Fruit fly (Drosophila melanogaster) whole organism, wandering third instar larva: Measurements from ENCODE around the gene Blm.
A peak's percentile ranks its signal among the peaks of the same experiment; 100 is the strongest.

ENCODE experiments used
- Abd-B ChIP-seq: fragments of >200 bp; optimal IDR thresholded peaks from 2 replicates; lab custom pipeline; 2017; ENCODE audit warnings: missing biosample characterization, missing genetic modification characterization
- Hr83 ChIP-seq: fragments of 200-300 bp; sonication (Bioruptor generic); optimal IDR thresholded peaks from 2 replicates; lab custom pipeline; 2016; ENCODE audit warnings: missing biosample characterization, mild to moderate bottlenecking, missing genetic modification characterization, moderate library complexity; ENCODE audit not compliant: poor library complexity, severe bottlenecking
- Jra ChIP-seq: sonication (Bioruptor generic); optimal IDR thresholded peaks from 2 replicates; lab custom pipeline; 2016; ENCODE audit warnings: missing biosample characterization, missing genetic modification characterization
- Rel ChIP-seq, 2 experiments: fragments of 200-800 bp; sonication (Bioruptor generic) in 1 of 2; optimal IDR thresholded peaks; 2 replicates in 1 of 2; 3 replicates in 1 of 2; lab custom pipeline; 2016 to 2019; ENCODE audit warnings: mild to moderate bottlenecking in 2 of 2, missing biosample characterization in 2 of 2, missing genetic modification characterization in 2 of 2, moderate library complexity in 1 of 2
- br ChIP-seq: fragments of 200-800 bp; sonication (Bioruptor generic); optimal IDR thresholded peaks from 2 replicates; lab custom pipeline; 2016; ENCODE audit warnings: missing biosample characterization, missing genetic modification characterization
- h ChIP-seq: fragments of 200-800 bp; sonication (Bioruptor generic); optimal IDR thresholded peaks from 3 replicates; lab custom pipeline; 2016; ENCODE audit warnings: missing biosample characterization, mild to moderate bottlenecking, missing genetic modification characterization
- psq ChIP-seq: fragments of 200-800 bp; sonication (Bioruptor generic); optimal IDR thresholded peaks from 3 replicates; lab custom pipeline; 2017; ENCODE audit warnings: missing biosample characterization, mild to moderate bottlenecking, missing genetic modification characterization, moderate library complexity
- tai ChIP-seq: sonication (Bioruptor generic); optimal IDR thresholded peaks from 2 replicates; lab custom pipeline; 2016; ENCODE audit warnings: missing biosample characterization, missing genetic modification characterization
- usp ChIP-seq: fragments of >200 bp; optimal IDR thresholded peaks from 2 replicates; lab custom pipeline; 2017; ENCODE audit warnings: missing biosample characterization, missing genetic modification characterization

dm6 chr3R:11761718-11762117, 20.1 kb upstream of the Blm start:
- TF ChIP-seq Hr83 (GFP tag; lab: Kevin White, UChicago) (no peak), h (no peak), br (GFP tag; lab: Kevin White, UChicago) (no peak), usp (GFP tag; lab: Kevin White, UChicago) (no peak), Rel (GFP tag; optimal IDR thresholded peaks at IDR 0.05; lab: Kevin White, UChicago) (no peak), Rel (tag; optimal IDR thresholded peaks at IDR 0.05; lab: Kevin White, UChicago) (peak; percentile 36), Jra (GFP tag; lab: Kevin White, UChicago) (no peak), tai (GFP tag; lab: Kevin White, UChicago) (no peak), psq (GFP tag; lab: Kevin White, UChicago) (no peak), Abd-B (GFP tag; lab: Kevin White, UChicago) (no peak)
